Worm (Caenorhabditis elegans) whole organism, young adult: ENCODE data around the gene ZC477.2.

Experiments used
- B0336.3 ChIP-seq: fragments of 200-800 bp; sonication (Bioruptor generic); IDR thresholded peaks from 2 replicates; pipeline ENCODE4 v1.3.6; 2022; ENCODE audit warnings: missing genetic modification characterization, missing compliant biosample characterization
- F39B2.1 ChIP-seq: fragments of 200-800 bp; sonication (Bioruptor generic); IDR thresholded peaks from 2 replicates; pipeline ENCODE4 v1.3.6; 2022; ENCODE audit warnings: missing genetic modification reagents, missing genetic modification characterization, missing compliant biosample characterization
- F49E8.2 ChIP-seq: sonication (generic microtip); optimal IDR thresholded peaks from 3 replicates; lab custom pipeline; 2017; ENCODE audit warnings: missing genetic modification characterization, mild to moderate bottlenecking, missing compliant biosample characterization, antibody characterized with exemption, moderate library complexity; ENCODE audit not compliant: insufficient read depth
- F52B5.7 ChIP-seq: sonication (generic microtip); optimal IDR thresholded peaks from 2 replicates; lab custom pipeline; 2016; ENCODE audit warnings: mild to moderate bottlenecking, missing genetic modification characterization, missing compliant biosample characterization
- F57A8.1 ChIP-seq: fragments of 200-800 bp; sonication (Bioruptor generic); optimal IDR thresholded peaks from 2 replicates; lab custom pipeline; 2018; ENCODE audit warnings: mild to moderate bottlenecking, missing genetic modification characterization, moderate library complexity, missing compliant biosample characterization
- F57C9.4 ChIP-seq: sonication (generic microtip); optimal IDR thresholded peaks from 2 replicates; lab custom pipeline; 2017; ENCODE audit warnings: mild to moderate bottlenecking, missing genetic modification characterization, missing compliant biosample characterization
- T07F8.4 ChIP-seq: sonication (generic microtip); optimal IDR thresholded peaks from 2 replicates; lab custom pipeline; 2016; ENCODE audit warnings: mild to moderate bottlenecking, missing genetic modification characterization, moderate library complexity, missing compliant biosample characterization
- Y53F4B.3 ChIP-seq: fragments of 200-800 bp; sonication (Bioruptor generic); IDR thresholded peaks from 2 replicates; pipeline ENCODE4 v1.3.6; 2022; ENCODE audit warnings: missing genetic modification reagents, missing genetic modification characterization, missing compliant biosample characterization
- Y56A3A.18 ChIP-seq: fragments of 200-800 bp; sonication (Bioruptor generic); IDR thresholded peaks from 2 replicates; pipeline ENCODE4 v1.3.6; 2022; ENCODE audit warnings: missing genetic modification reagents, missing genetic modification characterization, missing compliant biosample characterization
- Y79H2A.3 ChIP-seq: fragments of 200-800 bp; sonication (Bioruptor generic); conservative IDR thresholded peaks from 2 replicates; pipeline ENCODE4 v1.3.6; 2022; ENCODE audit warnings: missing genetic modification reagents, missing genetic modification characterization, missing compliant biosample characterization
- Y95B8A.8 ChIP-seq: fragments of 200-800 bp; sonication (Bioruptor generic); IDR thresholded peaks from 2 replicates; pipeline ENCODE4 v1.3.6; 2022; ENCODE audit warnings: missing genetic modification reagents, missing genetic modification characterization, missing compliant biosample characterization
- ZK185.1 ChIP-seq: sonication (generic microtip); optimal IDR thresholded peaks from 2 replicates; lab custom pipeline; 2016; ENCODE audit warnings: mild to moderate bottlenecking, missing genetic modification characterization, missing compliant biosample characterization; ENCODE audit not compliant: poor library complexity, severe bottlenecking
- aptf-3 ChIP-seq: fragments of 200-800 bp; sonication (Bioruptor generic); IDR thresholded peaks from 2 replicates; pipeline ENCODE4 v1.3.6; 2022; ENCODE audit warnings: missing genetic modification characterization, missing compliant biosample characterization
- atf-7 ChIP-seq: sonication (generic microtip); optimal IDR thresholded peaks from 2 replicates; lab custom pipeline; 2017; ENCODE audit warnings: mild to moderate bottlenecking, missing genetic modification characterization, missing compliant biosample characterization
- attf-6 ChIP-seq: fragments of 200-800 bp; sonication (Bioruptor generic); IDR thresholded peaks from 2 replicates; pipeline ENCODE4 v1.3.6; 2022; ENCODE audit warnings: missing genetic modification reagents, missing genetic modification characterization, missing compliant biosample characterization
- bed-2 ChIP-seq: fragments of 200-800 bp; sonication (Bioruptor generic); IDR thresholded peaks from 2 replicates; pipeline ENCODE4 v1.3.6; 2022; ENCODE audit warnings: missing genetic modification reagents, missing genetic modification characterization, missing compliant biosample characterization
- ccch-3 ChIP-seq: fragments of 200-800 bp; sonication (Bioruptor generic); optimal IDR thresholded peaks from 2 replicates; lab custom pipeline; 2018; ENCODE audit warnings: mild to moderate bottlenecking, missing genetic modification characterization, missing compliant biosample characterization
- cebp-1 ChIP-seq, 2 experiments: fragments of 200-800 bp in 1 of 2; sonication (Bioruptor generic) in 1 of 2; sonication (generic microtip) in 1 of 2; IDR thresholded peaks in 1 of 2; optimal IDR thresholded peaks in 1 of 2; 2 replicates each; pipeline versions ENCODE4 v1.3.6 to Lab custom; 2017 to 2022; ENCODE audit warnings: missing compliant biosample characterization in 2 of 2, missing genetic modification characterization in 2 of 2, mild to moderate bottlenecking in 1 of 2, missing genetic modification reagents in 1 of 2, moderate library complexity in 1 of 2
- ceh-100 ChIP-seq: fragments of 200-800 bp; sonication (Bioruptor generic); IDR thresholded peaks from 2 replicates; pipeline ENCODE4 v1.3.6; 2022; ENCODE audit warnings: missing genetic modification reagents, missing genetic modification characterization, missing compliant biosample characterization
- ceh-27 ChIP-seq: fragments of 200-800 bp; sonication (Bioruptor generic); optimal IDR thresholded peaks from 2 replicates; lab custom pipeline; 2018; ENCODE audit warnings: mild to moderate bottlenecking, missing genetic modification characterization, moderate library complexity, missing compliant biosample characterization
- ceh-79 ChIP-seq: sonication (generic microtip); optimal IDR thresholded peaks from 2 replicates; lab custom pipeline; 2017; ENCODE audit warnings: mild to moderate bottlenecking, missing genetic modification characterization, missing compliant biosample characterization
- ceh-91 ChIP-seq: fragments of 200-800 bp; sonication (Bioruptor generic); IDR thresholded peaks from 2 replicates; pipeline ENCODE4 v1.3.6; 2022; ENCODE audit warnings: missing genetic modification reagents, missing genetic modification characterization, missing compliant biosample characterization
- chd-7 ChIP-seq: sonication (generic microtip); optimal IDR thresholded peaks from 2 replicates; lab custom pipeline; 2016; ENCODE audit warnings: mild to moderate bottlenecking, missing genetic modification characterization, moderate library complexity, missing compliant biosample characterization
- die-1 ChIP-seq: sonication (generic microtip); optimal IDR thresholded peaks from 2 replicates; lab custom pipeline; 2016; ENCODE audit warnings: missing genotype, mild to moderate bottlenecking, missing genetic modification characterization, missing compliant biosample characterization
- ekl-4 ChIP-seq: fragments of 200-800 bp; sonication (Bioruptor generic); IDR thresholded peaks from 2 replicates; pipeline ENCODE4 v1.3.6; 2022; ENCODE audit warnings: missing genetic modification reagents, missing genetic modification characterization, missing compliant biosample characterization
- ets-4 ChIP-seq: fragments of 200-800 bp; sonication (Bioruptor generic); optimal IDR thresholded peaks from 2 replicates; lab custom pipeline; 2018; ENCODE audit warnings: mild to moderate bottlenecking, missing genetic modification characterization, missing compliant biosample characterization
- fkh-3 ChIP-seq: sonication (generic microtip); optimal IDR thresholded peaks from 2 replicates; lab custom pipeline; 2016; ENCODE audit warnings: mild to moderate bottlenecking, missing genetic modification characterization, missing compliant biosample characterization
- gei-17 ChIP-seq: fragments of 200-800 bp; sonication (Bioruptor generic); optimal IDR thresholded peaks from 2 replicates; lab custom pipeline; 2018; ENCODE audit warnings: mild to moderate bottlenecking, missing genetic modification characterization, missing compliant biosample characterization
- hlh-12 ChIP-seq: sonication (generic microtip); optimal IDR thresholded peaks from 2 replicates; lab custom pipeline; 2016; ENCODE audit warnings: missing genetic modification characterization, missing compliant biosample characterization
- hlh-26 ChIP-seq: fragments of 200-800 bp; sonication (Bioruptor generic); conservative IDR thresholded peaks from 2 replicates; pipeline ENCODE4 v1.3.6; 2022; ENCODE audit warnings: missing genetic modification reagents, missing genetic modification characterization, missing compliant biosample characterization
- hsf-1 ChIP-seq: fragments of 200-800 bp; sonication (Bioruptor generic); IDR thresholded peaks from 2 replicates; pipeline ENCODE4 v1.3.6; 2022; ENCODE audit warnings: missing genetic modification reagents, missing genetic modification characterization, missing compliant biosample characterization
- lag-1 ChIP-seq: fragments of 200-800 bp; sonication (Bioruptor generic); IDR thresholded peaks from 2 replicates; pipeline ENCODE4 v1.3.6; 2022; ENCODE audit warnings: missing genetic modification reagents, missing genetic modification characterization, missing compliant biosample characterization
- let-526 ChIP-seq: fragments of 200-800 bp; sonication (Bioruptor generic); IDR thresholded peaks from 2 replicates; pipeline ENCODE4 v1.3.6; 2022; ENCODE audit warnings: missing genetic modification reagents, missing genetic modification characterization, missing compliant biosample characterization
- let-607 ChIP-seq, 2 experiments: fragments of 200-800 bp in 1 of 2; sonication (Bioruptor generic) in 1 of 2; sonication (generic microtip) in 1 of 2; optimal IDR thresholded peaks; 2 replicates each; lab custom pipeline; 2016 to 2018; ENCODE audit warnings: mild to moderate bottlenecking in 2 of 2, missing compliant biosample characterization in 2 of 2, missing genetic modification characterization in 2 of 2, moderate library complexity in 2 of 2, missing genotype in 1 of 2
- lin-54 ChIP-seq: fragments of 200-800 bp; sonication (Bioruptor generic); optimal IDR thresholded peaks from 2 replicates; lab custom pipeline; 2018; ENCODE audit warnings: mild to moderate bottlenecking, missing genetic modification characterization, missing compliant biosample characterization
- lsl-1 ChIP-seq: fragments of 200-800 bp; sonication (Bioruptor generic); optimal IDR thresholded peaks from 2 replicates; lab custom pipeline; 2018; ENCODE audit warnings: mild to moderate bottlenecking, missing genetic modification characterization, moderate library complexity, missing compliant biosample characterization
- lsy-27 ChIP-seq: sonication (generic microtip); optimal IDR thresholded peaks from 2 replicates; lab custom pipeline; 2017; ENCODE audit warnings: missing genetic modification characterization, mild to moderate bottlenecking, missing compliant biosample characterization, antibody characterized with exemption, missing genotype, borderline replicate concordance; ENCODE audit not compliant: insufficient read depth
- nfya-2 ChIP-seq: fragments of 200-800 bp; sonication (Bioruptor generic); IDR thresholded peaks from 2 replicates; pipeline ENCODE4 v1.3.6; 2022; ENCODE audit warnings: missing genetic modification reagents, missing genetic modification characterization, missing compliant biosample characterization
- nhr-120 ChIP-seq: fragments of 200-800 bp; sonication (Bioruptor generic); IDR thresholded peaks from 2 replicates; pipeline ENCODE4 v1.3.6; 2022; ENCODE audit warnings: missing genetic modification characterization, missing compliant biosample characterization
- nhr-27 ChIP-seq: fragments of 200-800 bp; sonication (Bioruptor generic); optimal IDR thresholded peaks from 2 replicates; lab custom pipeline; 2018; ENCODE audit warnings: mild to moderate bottlenecking, missing genetic modification characterization, moderate library complexity, missing compliant biosample characterization
- pha-4 ChIP-seq: fragments of 150-350 bp; sonication (generic microtip); optimal IDR thresholded peaks from 2 replicates; lab custom pipeline; 2014; ENCODE audit warnings: missing biosample characterization, missing genetic modification reagents, missing genetic modification characterization
- sdz-38 ChIP-seq: sonication (generic microtip); optimal IDR thresholded peaks from 2 replicates; lab custom pipeline; 2016; ENCODE audit warnings: missing genotype, missing genetic modification characterization, missing compliant biosample characterization
- snpc-3.4 ChIP-seq: sonication (generic microtip); optimal IDR thresholded peaks from 2 replicates; lab custom pipeline; 2017; ENCODE audit warnings: missing genetic modification characterization, mild to moderate bottlenecking, missing compliant biosample characterization, antibody characterized with exemption, moderate library complexity, missing genotype, missing genetic modification reagents
- somi-1 ChIP-seq: fragments of 200-800 bp; sonication (Bioruptor generic); optimal IDR thresholded peaks from 2 replicates; lab custom pipeline; 2018; ENCODE audit warnings: mild to moderate bottlenecking, missing genetic modification characterization, missing compliant biosample characterization
- tlf-1 ChIP-seq: fragments of 200-800 bp; sonication (Bioruptor generic); optimal IDR thresholded peaks from 2 replicates; lab custom pipeline; 2018; ENCODE audit warnings: mild to moderate bottlenecking, missing genetic modification characterization, missing compliant biosample characterization
- unc-130 ChIP-seq: sonication (generic microtip); optimal IDR thresholded peaks from 2 replicates; lab custom pipeline; 2016; ENCODE audit warnings: missing genetic modification reagents, missing genetic modification characterization, missing compliant biosample characterization
- ztf-18 ChIP-seq: sonication (generic microtip); optimal IDR thresholded peaks from 2 replicates; lab custom pipeline; 2016; ENCODE audit warnings: missing genotype, mild to moderate bottlenecking, missing genetic modification characterization, missing compliant biosample characterization
- ztf-22 ChIP-seq: fragments of 200-800 bp; sonication (Bioruptor generic); optimal IDR thresholded peaks from 2 replicates; lab custom pipeline; 2018; ENCODE audit warnings: mild to moderate bottlenecking, missing genetic modification characterization, moderate library complexity, missing compliant biosample characterization

The ZC477.2 gene

ce11 chrIV:7083382-7083784, 24.6 kb upstream of the ZC477.2 start, which contains the start of gene Y43B11AR.3:
TSS of gene Y43B11AR.3 (minus strand) at chrIV:7083716.
- no peak for TF ChIP-seq gei-17 (GFP tag; lab: Kevin White, UChicago)
- TF ChIP-seq bed-2 (GFP tag; lab: Robert Waterston, UW): no peak
- no peak; the same call in none of the 2 replicates for TF ChIP-seq Y56A3A.18 (GFP tag; lab: Robert Waterston, UW)
- no peak for TF ChIP-seq lsy-27 (tag; lab: Kevin White, UChicago)
- TF ChIP-seq Y95B8A.8 (GFP tag; lab: Robert Waterston, UW): peak; percentile 91
- no peak for TF ChIP-seq sdz-38 (tag; lab: Kevin White, UChicago)
- TF ChIP-seq F49E8.2: peak; percentile 98
- no peak for TF ChIP-seq pha-4 (tag; lab: Kevin White, UChicago)
- TF ChIP-seq die-1 (tag; lab: Kevin White, UChicago): peak; percentile 76
- TF ChIP-seq ceh-100: peak; percentile 82
- TF ChIP-seq cebp-1 (GFP tag; IDR thresholded peaks at IDR 0.05; lab: Robert Waterston, UW): no peak
- peak; percentile 73 for TF ChIP-seq cebp-1 (tag; optimal IDR thresholded peaks at IDR 0.05; lab: Kevin White, UChicago)
- no peak for TF ChIP-seq nfya-2 (GFP tag; lab: Robert Waterston, UW)
- no peak for TF ChIP-seq hlh-12 (tag; lab: Kevin White, UChicago)
- TF ChIP-seq let-526 (GFP tag; lab: Robert Waterston, UW): no peak
- TF ChIP-seq F39B2.1 (GFP tag; lab: Robert Waterston, UW): no peak
- TF ChIP-seq somi-1: peak; percentile 1
- TF ChIP-seq lag-1: no peak
- peak; percentile 92 for TF ChIP-seq ekl-4 (GFP tag; lab: Robert Waterston, UW)
- TF ChIP-seq Y53F4B.3: no peak
- peak; percentile 40 for TF ChIP-seq ceh-79
- TF ChIP-seq tlf-1 (GFP tag; lab: Kevin White, UChicago): peak; percentile 61
- peak; percentile 88 for TF ChIP-seq hsf-1 (GFP tag; lab: Robert Waterston, UW)
- no peak for TF ChIP-seq let-607 (tag; optimal IDR thresholded peaks at IDR 0.05; lab: Kevin White, UChicago)
- no peak for TF ChIP-seq fkh-3 (tag; lab: Kevin White, UChicago)
- no peak for TF ChIP-seq F57A8.1 (GFP tag; lab: Kevin White, UChicago)
- no peak for TF ChIP-seq hlh-26 (GFP tag; lab: Robert Waterston, UW)
- TF ChIP-seq chd-7: no peak
- peak; percentile 21 for TF ChIP-seq ets-4
- peak; percentile 86 for TF ChIP-seq Y79H2A.3
- TF ChIP-seq aptf-3: no peak; the same call in 1 of the 2 replicates
- peak; percentile 37 for TF ChIP-seq ceh-27
- peak; percentile 2 for TF ChIP-seq nhr-27
- peak; percentile 86 for TF ChIP-seq unc-130
- TF ChIP-seq ZK185.1: no peak
- TF ChIP-seq F52B5.7 (tag; lab: Kevin White, UChicago): peak; percentile 91
- peak; percentile 59 for TF ChIP-seq atf-7 (tag; lab: Kevin White, UChicago)
- no peak for TF ChIP-seq ccch-3
- peak; percentile 90 for TF ChIP-seq snpc-3.4 (tag; lab: Kevin White, UChicago)
- no peak for TF ChIP-seq T07F8.4 (tag; lab: Kevin White, UChicago)
- TF ChIP-seq lin-54 (GFP tag; lab: Kevin White, UChicago): peak; percentile 86
- TF ChIP-seq ceh-91 (GFP tag; lab: Robert Waterston, UW): 0 out of 2 replicates have a peak, but pooled peaks have one; percentile 35
- peak; percentile 93 for TF ChIP-seq attf-6 (GFP tag; lab: Robert Waterston, UW)
- TF ChIP-seq ztf-22 (GFP tag; lab: Kevin White, UChicago): no peak
- TF ChIP-seq F57C9.4 (tag; lab: Kevin White, UChicago): no peak
- TF ChIP-seq nhr-120 (GFP tag; lab: Robert Waterston, UW): no peak
- TF ChIP-seq lsl-1 (GFP tag; lab: Kevin White, UChicago): peak; percentile 70
- peak; percentile 81 for TF ChIP-seq ztf-18 (tag; lab: Kevin White, UChicago)
- peak; percentile 96 for TF ChIP-seq B0336.3 (GFP tag; lab: Robert Waterston, UW)
